Fruit fly (Drosophila melanogaster) whole organism, wandering third instar larva: ENCODE measurements around the gene Ank.

ENCODE experiments used
- Dfd ChIP-seq: fragments of >200 bp; optimal IDR thresholded peaks from 2 replicates; lab custom pipeline; 2017; ENCODE audit warnings: missing biosample characterization, missing genetic modification characterization
- Hr83 ChIP-seq: fragments of 200-300 bp; sonication (Bioruptor generic); optimal IDR thresholded peaks from 2 replicates; lab custom pipeline; 2016; ENCODE audit warnings: missing biosample characterization, mild to moderate bottlenecking, missing genetic modification characterization, moderate library complexity; ENCODE audit not compliant: poor library complexity, severe bottlenecking
- Jra ChIP-seq: sonication (Bioruptor generic); optimal IDR thresholded peaks from 2 replicates; lab custom pipeline; 2016; ENCODE audit warnings: missing biosample characterization, missing genetic modification characterization
- OdsH ChIP-seq: fragments of 200-800 bp; sonication (Bioruptor generic); optimal IDR thresholded peaks from 2 replicates; lab custom pipeline; 2016; ENCODE audit warnings: missing biosample characterization, mild to moderate bottlenecking, missing genetic modification characterization
- Sp1 ChIP-seq: fragments of 200-800 bp; sonication (Bioruptor generic); optimal IDR thresholded peaks from 3 replicates; lab custom pipeline; 2019; ENCODE audit warnings: missing biosample characterization, mild to moderate bottlenecking, missing genetic modification characterization, moderate library complexity
- dsf ChIP-seq: sonication (Bioruptor generic); optimal IDR thresholded peaks from 2 replicates; lab custom pipeline; 2016; ENCODE audit warnings: missing biosample characterization, missing genetic modification characterization, borderline replicate concordance
- ey ChIP-seq: fragments of 200-800 bp; sonication (Bioruptor generic); optimal IDR thresholded peaks from 2 replicates; lab custom pipeline; 2016; ENCODE audit warnings: missing biosample characterization, missing genetic modification characterization
- h ChIP-seq: fragments of 200-800 bp; sonication (Bioruptor generic); optimal IDR thresholded peaks from 3 replicates; lab custom pipeline; 2016; ENCODE audit warnings: missing biosample characterization, mild to moderate bottlenecking, missing genetic modification characterization
- lola ChIP-seq: fragments of >200 bp; optimal IDR thresholded peaks from 2 replicates; lab custom pipeline; 2017; ENCODE audit warnings: missing biosample characterization, missing genetic modification characterization
- pan ChIP-seq: fragments of >200 bp; optimal IDR thresholded peaks from 2 replicates; lab custom pipeline; 2017

DNA sequence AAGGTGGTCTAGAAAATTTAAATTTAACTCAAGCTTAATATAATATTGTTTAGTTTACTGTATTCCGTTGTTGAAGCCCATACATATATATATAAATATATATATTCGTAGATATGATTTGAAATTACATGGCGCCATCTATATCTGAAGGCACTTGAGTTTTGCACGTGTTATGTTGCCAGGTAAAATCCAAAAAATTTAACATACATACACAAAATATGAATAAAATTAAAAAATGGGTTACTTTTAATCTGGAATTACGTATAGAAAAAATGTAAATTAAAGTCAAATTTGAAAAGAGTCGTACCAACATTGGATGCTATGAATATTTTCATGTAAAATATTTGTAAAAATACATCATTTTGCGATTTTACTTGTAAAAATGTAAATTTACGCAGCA is 39.9 kb downstream of the Ank start:
- TF ChIP-seq lola (GFP tag; lab: Kevin White, UChicago) (no peak), Sp1 (GFP tag; lab: Kevin White, UChicago) (no peak), pan (no peak), dsf (GFP tag; lab: Kevin White, UChicago) (no peak), Dfd (no peak), Jra (GFP tag; lab: Kevin White, UChicago) (no peak), h (no peak), OdsH (GFP tag; lab: Kevin White, UChicago) (no peak), ey (no peak), Hr83 (no peak)
